Worm (Caenorhabditis elegans) whole organism, L1 larva: Measurements from ENCODE around the gene Y43F8C.9.
A peak's percentile ranks its signal among the peaks of the same experiment; 100 is the strongest.

ENCODE experiments used
- C16A3.4 ChIP-seq: fragments of 150-350 bp; optimal IDR thresholded peaks from 2 replicates; lab custom pipeline; 2014; ENCODE audit warnings: missing biosample characterization, missing genetic modification characterization
- C34B4.2 ChIP-seq: sonication (generic microtip); optimal IDR thresholded peaks from 2 replicates; lab custom pipeline; 2017; ENCODE audit warnings: mild to moderate bottlenecking, missing genetic modification characterization, missing compliant biosample characterization
- F16B12.6 ChIP-seq: fragments of 150-350 bp; optimal IDR thresholded peaks from 2 replicates; lab custom pipeline; 2014; ENCODE audit warnings: missing biosample characterization, missing genetic modification characterization
- Y116A8C.19 ChIP-seq: sonication (generic microtip); optimal IDR thresholded peaks from 2 replicates; lab custom pipeline; 2016; ENCODE audit warnings: missing compliant biosample characterization, missing genetic modification characterization, borderline replicate concordance
- aha-1 ChIP-seq: fragments of 150-350 bp; optimal IDR thresholded peaks from 2 replicates; lab custom pipeline; 2014; ENCODE audit warnings: missing biosample characterization, missing genetic modification characterization
- aly-2 ChIP-seq: fragments of 150-350 bp; optimal IDR thresholded peaks from 2 replicates; lab custom pipeline; 2014; ENCODE audit warnings: missing biosample characterization, missing genetic modification characterization
- ceh-63 ChIP-seq: fragments of 200-800 bp; sonication (Bioruptor generic); optimal IDR thresholded peaks from 2 replicates; lab custom pipeline; 2018; ENCODE audit warnings: mild to moderate bottlenecking, missing genetic modification characterization, missing compliant biosample characterization
- ceh-8 ChIP-seq: fragments of 200-800 bp; sonication (Bioruptor generic); optimal IDR thresholded peaks from 2 replicates; lab custom pipeline; 2018; ENCODE audit warnings: mild to moderate bottlenecking, missing genetic modification characterization, moderate library complexity, missing compliant biosample characterization
- ceh-90 ChIP-seq: sonication (generic microtip); optimal IDR thresholded peaks from 2 replicates; lab custom pipeline; 2016; ENCODE audit warnings: missing genetic modification characterization, missing compliant biosample characterization
- dsc-1 ChIP-seq: sonication (generic microtip); optimal IDR thresholded peaks from 2 replicates; lab custom pipeline; 2016; ENCODE audit warnings: mild to moderate bottlenecking, missing genetic modification characterization, missing compliant biosample characterization
- elt-3 ChIP-seq, 6 experiments: fragments of 150-350 bp in 1 of 6; sonication (generic microtip); optimal IDR thresholded peaks; 2 replicates each; lab custom pipeline; 2017 to 2018; ENCODE audit warnings: missing biosample characterization in 6 of 6, missing genetic modification characterization in 6 of 6, inconsistent platforms in 1 of 6
- ets-5 ChIP-seq: fragments of 200-800 bp; sonication (Bioruptor generic); IDR thresholded peaks from 2 replicates; pipeline ENCODE4 v1.3.6; 2022; ENCODE audit warnings: missing genetic modification characterization, missing compliant biosample characterization
- fkh-10 ChIP-seq: sonication (generic microtip); optimal IDR thresholded peaks from 2 replicates; lab custom pipeline; 2017; ENCODE audit warnings: missing biosample characterization, missing genetic modification reagents, missing genetic modification characterization
- fkh-8 ChIP-seq: sonication (generic microtip); optimal IDR thresholded peaks from 2 replicates; lab custom pipeline; 2016; ENCODE audit warnings: mild to moderate bottlenecking, missing genetic modification characterization, missing compliant biosample characterization
- grh-1 ChIP-seq: fragments of 200-800 bp; sonication (Bioruptor generic); IDR thresholded peaks from 2 replicates; pipeline ENCODE4 v1.3.6; 2022; ENCODE audit warnings: missing genetic modification reagents, missing genetic modification characterization, missing compliant biosample characterization
- hpl-2 ChIP-seq: fragments of 150-350 bp; optimal IDR thresholded peaks from 2 replicates; lab custom pipeline; 2014; ENCODE audit warnings: missing biosample characterization, missing genetic modification reagents, missing genetic modification characterization
- irx-1 ChIP-seq: sonication (generic microtip); optimal IDR thresholded peaks from 2 replicates; lab custom pipeline; 2016; ENCODE audit warnings: missing genetic modification characterization, missing compliant biosample characterization
- isw-1 ChIP-seq: fragments of 200-800 bp; sonication (Bioruptor generic); IDR thresholded peaks from 2 replicates; pipeline ENCODE4 v1.3.6; 2022; ENCODE audit warnings: missing genetic modification characterization, missing compliant biosample characterization
- lin-13 ChIP-seq: fragments of 150-350 bp; optimal IDR thresholded peaks from 2 replicates; lab custom pipeline; 2014; ENCODE audit warnings: missing biosample characterization, missing genetic modification reagents, missing genetic modification characterization
- lin-15B ChIP-seq: fragments of 150-350 bp; sonication (generic microtip); optimal IDR thresholded peaks from 3 replicates; lab custom pipeline; 2014; ENCODE audit warnings: missing biosample characterization, missing genetic modification characterization
- lsy-2 ChIP-seq, 2 experiments: fragments of 150-350 bp; optimal IDR thresholded peaks; 2 replicates each; lab custom pipeline; 2014; ENCODE audit warnings: missing biosample characterization in 2 of 2, missing genetic modification characterization in 2 of 2
- mdl-1 ChIP-seq, 2 experiments: fragments of 150-350 bp; optimal IDR thresholded peaks; 2 replicates each; lab custom pipeline; 2014 to 2017; ENCODE audit warnings: missing biosample characterization in 2 of 2, missing genetic modification characterization in 2 of 2, inconsistent platforms in 1 of 2
- nhr-11 ChIP-seq: fragments of 150-350 bp; optimal IDR thresholded peaks from 2 replicates; lab custom pipeline; 2014; ENCODE audit warnings: missing biosample characterization, missing genetic modification characterization
- nhr-237 ChIP-seq: fragments of 150-350 bp; optimal IDR thresholded peaks from 2 replicates; lab custom pipeline; 2014; ENCODE audit warnings: missing biosample characterization, missing genetic modification characterization
- nhr-28 ChIP-seq: fragments of 150-350 bp; optimal IDR thresholded peaks from 2 replicates; lab custom pipeline; 2014; ENCODE audit warnings: missing biosample characterization, missing genetic modification characterization
- nhr-47 ChIP-seq: sonication (generic microtip); optimal IDR thresholded peaks from 2 replicates; lab custom pipeline; 2016; ENCODE audit warnings: mild to moderate bottlenecking, missing genetic modification characterization, moderate library complexity, missing compliant biosample characterization
- nhr-71 ChIP-seq: sonication (generic microtip); optimal IDR thresholded peaks from 2 replicates; lab custom pipeline; 2016; ENCODE audit warnings: mild to moderate bottlenecking, missing genetic modification characterization, moderate library complexity, missing compliant biosample characterization
- nhr-76 ChIP-seq: sonication (generic microtip); optimal IDR thresholded peaks from 2 replicates; lab custom pipeline; 2017; ENCODE audit warnings: missing biosample characterization, missing genetic modification characterization
- nhr-84 ChIP-seq: sonication (generic microtip); optimal IDR thresholded peaks from 2 replicates; lab custom pipeline; 2017; ENCODE audit warnings: missing biosample characterization, missing genetic modification characterization
- nhr-85 ChIP-seq: sonication (generic microtip); peaks from one replicate; lab custom pipeline; 2016; ENCODE audit warnings: missing genetic modification characterization, inconsistent platforms, missing compliant biosample characterization
- nhr-90 ChIP-seq: sonication (generic microtip); optimal IDR thresholded peaks from 2 replicates; lab custom pipeline; 2016; ENCODE audit warnings: mild to moderate bottlenecking, missing genetic modification characterization, missing compliant biosample characterization; ENCODE audit not compliant: poor library complexity
- pax-3 ChIP-seq: fragments of 200-800 bp; sonication (Bioruptor generic); optimal IDR thresholded peaks from 2 replicates; lab custom pipeline; 2018; ENCODE audit warnings: mild to moderate bottlenecking, missing genetic modification characterization, moderate library complexity, missing compliant biosample characterization
- rnt-1 ChIP-seq: sonication (generic microtip); optimal IDR thresholded peaks from 2 replicates; lab custom pipeline; 2016; ENCODE audit warnings: mild to moderate bottlenecking, missing genetic modification characterization, moderate library complexity, missing compliant biosample characterization
- sox-4 ChIP-seq: sonication (generic microtip); optimal IDR thresholded peaks from 2 replicates; lab custom pipeline; 2016; ENCODE audit warnings: missing genetic modification characterization, missing compliant biosample characterization
- sptf-1 ChIP-seq: fragments of 150-350 bp; optimal IDR thresholded peaks from 2 replicates; lab custom pipeline; 2014; ENCODE audit warnings: missing biosample characterization, missing genetic modification characterization
- swsn-7 ChIP-seq: sonication (generic microtip); optimal IDR thresholded peaks from 2 replicates; lab custom pipeline; 2016; ENCODE audit warnings: missing genetic modification characterization, missing compliant biosample characterization
- tbx-2 ChIP-seq: sonication (generic microtip); optimal IDR thresholded peaks from 2 replicates; lab custom pipeline; 2016; ENCODE audit warnings: missing genetic modification characterization, missing compliant biosample characterization
- unc-130 ChIP-seq: fragments of 150-350 bp; optimal IDR thresholded peaks from 2 replicates; lab custom pipeline; 2017; ENCODE audit warnings: missing biosample characterization, missing genetic modification characterization, inconsistent platforms
- unc-30 ChIP-seq: sonication (generic microtip); optimal IDR thresholded peaks from 2 replicates; lab custom pipeline; 2017; ENCODE audit warnings: missing biosample characterization, missing genetic modification characterization
- unc-62 ChIP-seq: fragments of 150-350 bp; optimal IDR thresholded peaks from 2 replicates; lab custom pipeline; 2014; ENCODE audit warnings: missing biosample characterization, missing genetic modification reagents, missing genetic modification characterization
- unc-86 ChIP-seq: sonication (generic microtip); optimal IDR thresholded peaks from 2 replicates; lab custom pipeline; 2016; ENCODE audit warnings: missing genetic modification characterization, missing compliant biosample characterization
- vab-15 ChIP-seq: sonication (generic microtip); optimal IDR thresholded peaks from 2 replicates; lab custom pipeline; 2017; ENCODE audit warnings: missing genotype, mild to moderate bottlenecking, missing genetic modification characterization, missing compliant biosample characterization
- zag-1 ChIP-seq: fragments of 150-350 bp; optimal IDR thresholded peaks from 2 replicates; lab custom pipeline; 2014; ENCODE audit warnings: missing biosample characterization, missing genetic modification characterization
- zip-4 ChIP-seq: fragments of 200-800 bp; sonication (Bioruptor generic); optimal IDR thresholded peaks from 2 replicates; lab custom pipeline; 2018; ENCODE audit warnings: mild to moderate bottlenecking, missing genetic modification characterization, moderate library complexity, missing compliant biosample characterization
- ztf-4 ChIP-seq: fragments of 150-350 bp; optimal IDR thresholded peaks from 2 replicates; lab custom pipeline; 2014; ENCODE audit warnings: missing biosample characterization, missing genetic modification characterization

Gene Y43F8C.9

ce11 chrV:19666308-19666707 is 20.4 kb downstream of the Y43F8C.9 start (continued):
- TF ChIP-seq ztf-4 (tag; lab: Kevin White, UChicago) (no peak), aly-2 (tag; lab: Kevin White, UChicago) (no peak), grh-1 (GFP tag; lab: Robert Waterston, UW) (0 out of 2 replicates have a peak, but pooled peaks have one; percentile 18), elt-3 (tag; optimal IDR thresholded peaks at IDR 0.05; lab: Kevin White, UChicago) (no peak), unc-62 (no peak), nhr-11 (peak; percentile 11), unc-130 (no peak), lin-15B (tag; lab: Kevin White, UChicago) (no peak), nhr-237 (tag; lab: Kevin White, UChicago) (peak; percentile 8), vab-15 (peak; percentile 33), sox-4 (tag; lab: Kevin White, UChicago) (no peak), nhr-76 (no peak), unc-30 (no peak), unc-86 (no peak), rnt-1 (no peak), aha-1 (tag; lab: Kevin White, UChicago) (no peak), C34B4.2 (tag; lab: Kevin White, UChicago) (no peak), lsy-2 (tag; optimal IDR thresholded peaks at IDR 0.05; lab: Kevin White, UChicago) (peak in 1 of 2 experiments; percentile 34), irx-1 (tag; lab: Kevin White, UChicago) (peak; percentile 45), swsn-7 (tag; lab: Kevin White, UChicago) (peak; percentile 15), nhr-28 (tag; lab: Kevin White, UChicago) (no peak), F16B12.6 (tag; lab: Kevin White, UChicago) (no peak)

- TF ChIP-seq pax-3 (tag; lab: Kevin White, UChicago) (no peak), ceh-90 (tag; lab: Kevin White, UChicago) (no peak), nhr-28 (tag; lab: Kevin White, UChicago) (no peak), zag-1 (tag; lab: Kevin White, UChicago) (no peak), nhr-76 (no peak), lin-13 (no peak), sptf-1 (no peak), zip-4 (GFP tag; lab: Kevin White, UChicago) (no peak), mdl-1 (tag; optimal IDR thresholded peaks at IDR 0.05; lab: Kevin White, UChicago) (no peak)
These were observed 21.8 kb downstream of the Y43F8C.9 start for ce11 chrV:19667716-19668115.

- TF ChIP-seq zag-1 (tag; lab: Kevin White, UChicago) (no peak), dsc-1 (tag; lab: Kevin White, UChicago) (peak; percentile 47), pax-3 (tag; lab: Kevin White, UChicago) (peak; percentile 5), sptf-1 (no peak), nhr-47 (peak; percentile 44), Y116A8C.19 (tag; lab: Kevin White, UChicago) (no peak), fkh-8 (tag; lab: Kevin White, UChicago) (peak; percentile 91), nhr-71 (tag; lab: Kevin White, UChicago) (peak; percentile 63), irx-1 (tag; lab: Kevin White, UChicago) (no peak), hpl-2 (GFP tag; lab: Kevin White, UChicago) (no peak), ceh-8 (GFP tag; lab: Kevin White, UChicago) (no peak), fkh-10 (no peak), unc-30 (no peak), vab-15 (no peak), rnt-1 (no peak)
These were observed 22.3 kb downstream of the Y43F8C.9 start for ce11 chrV:19668213-19668612.

ce11 chrV:19669959-19670358 is 24.1 kb downstream of the Y43F8C.9 start, which contains the start of gene Y43F8C.11:
Y43F8C.11 (plus strand) TSS chrV:19670259.
- TF ChIP-seq grh-1 (GFP tag; lab: Robert Waterston, UW): no peak
- no peak for TF ChIP-seq ets-5
- no peak for TF ChIP-seq hpl-2 (GFP tag; lab: Kevin White, UChicago)
- TF ChIP-seq nhr-85: no peak
- TF ChIP-seq ceh-90 (tag; lab: Kevin White, UChicago): no peak
- TF ChIP-seq rnt-1: no peak
- no peak for TF ChIP-seq tbx-2
- no peak for TF ChIP-seq C16A3.4 (tag; lab: Kevin White, UChicago)
- no peak for TF ChIP-seq lsy-2 (tag; optimal IDR thresholded peaks at IDR 0.05; lab: Kevin White, UChicago)
- no peak for TF ChIP-seq isw-1
- TF ChIP-seq nhr-90 (tag; lab: Kevin White, UChicago): no peak
- no peak for TF ChIP-seq nhr-76
- TF ChIP-seq nhr-47: no peak
- TF ChIP-seq Y116A8C.19 (tag; lab: Kevin White, UChicago): no peak
- TF ChIP-seq ceh-63: no peak
- no peak for TF ChIP-seq nhr-71 (tag; lab: Kevin White, UChicago)
- TF ChIP-seq nhr-84 (tag; lab: Kevin White, UChicago): no peak
- TF ChIP-seq aly-2 (tag; lab: Kevin White, UChicago): no peak
- no peak for TF ChIP-seq zip-4 (GFP tag; lab: Kevin White, UChicago)
